Worm (Caenorhabditis elegans): ENCODE data around the gene F55E10.2.

F55E10.2 gene

ce11 chrX:8368210-8368609 lies 27.7 kb downstream of the F55E10.2 start:
- TF ChIP-seq nfya-1 (tag; optimal IDR thresholded peaks at IDR 0.05; ENCODE audit: insufficient read depth) (peak; percentile 86), zag-1 (tag; optimal IDR thresholded peaks at IDR 0.05) (no peak), fkh-2 (tag; optimal IDR thresholded peaks at IDR 0.05) (no peak), nhr-43 (tag; optimal IDR thresholded peaks at IDR 0.05; ENCODE audit: poor library complexity, severe bottlenecking) (no peak), ztf-11 (tag; optimal IDR thresholded peaks at IDR 0.05) (no peak), R02D3.7 (tag; optimal IDR thresholded peaks at IDR 0.05) (peak; percentile 42), lin-15B (tag; optimal IDR thresholded peaks at IDR 0.05) (peak; percentile 64), daf-12 (tag; optimal IDR thresholded peaks at IDR 0.05) (no peak), elt-2 (tag; optimal IDR thresholded peaks at IDR 0.05) (peak; percentile 62), ZK546.5 (tag; optimal IDR thresholded peaks at IDR 0.05) (no peak), egl-27 (tag; optimal IDR thresholded peaks at IDR 0.05) (peak; percentile 3), jun-1 (tag; optimal IDR thresholded peaks at IDR 0.05) (peak; percentile 81), nhr-28 (tag; optimal IDR thresholded peaks at IDR 0.05) (no peak), egl-5 (tag; optimal IDR thresholded peaks at IDR 0.05) (no peak), hmg-11 (tag; optimal IDR thresholded peaks at IDR 0.05) (peak; percentile 56), ama-1 (optimal IDR thresholded peaks at IDR 0.05) (no peak), pqm-1 (tag; optimal IDR thresholded peaks at IDR 0.05) (peak; percentile 82), mml-1 (tag; optimal IDR thresholded peaks at IDR 0.05) (no peak), lin-39 (tag; optimal IDR thresholded peaks at IDR 0.05) (peak; percentile 63), elt-1 (tag; optimal IDR thresholded peaks at IDR 0.05) (no peak), tbx-2 (tag; optimal IDR thresholded peaks at IDR 0.05) (peak; percentile 72), snpc-4 (tag; optimal IDR thresholded peaks at IDR 0.05) (peak; percentile 69), ceh-28 (tag; optimal IDR thresholded peaks at IDR 0.05) (peak; percentile 45), nhr-23 (tag; optimal IDR thresholded peaks at IDR 0.05) (no peak), pha-4 (tag; optimal IDR thresholded peaks at IDR 0.05) (peak; percentile 80), aly-2 (tag; optimal IDR thresholded peaks at IDR 0.05) (no peak), lsy-12 (tag; optimal IDR thresholded peaks at IDR 0.05) (peak; percentile 8)

- no peak for TF ChIP-seq ceh-82 (tag; optimal IDR thresholded peaks at IDR 0.05)
- TF ChIP-seq ceh-16 (tag; optimal IDR thresholded peaks at IDR 0.05), result no peak
- no peak for TF ChIP-seq nfya-1 (tag; optimal IDR thresholded peaks at IDR 0.05; ENCODE audit: insufficient read depth)
- TF ChIP-seq nhr-12 (tag; optimal IDR thresholded peaks at IDR 0.05), result no peak
- TF ChIP-seq ceh-9 (tag; optimal IDR thresholded peaks at IDR 0.05), result no peak
- TF ChIP-seq daf-12 (tag; optimal IDR thresholded peaks at IDR 0.05), result no peak
- no peak for TF ChIP-seq egl-27 (tag; optimal IDR thresholded peaks at IDR 0.05)
- no peak for TF ChIP-seq nhr-43 (tag; optimal IDR thresholded peaks at IDR 0.05; ENCODE audit: poor library complexity, severe bottlenecking)
- TF ChIP-seq fkh-2 (tag; optimal IDR thresholded peaks at IDR 0.05), result no peak
- TF ChIP-seq hmg-11 (tag; optimal IDR thresholded peaks at IDR 0.05), result no peak
- no peak for TF ChIP-seq nhr-67 (tag; optimal IDR thresholded peaks at IDR 0.05)
- no peak for TF ChIP-seq lin-15B (tag; optimal IDR thresholded peaks at IDR 0.05)
- no peak for TF ChIP-seq aly-2 (tag; optimal IDR thresholded peaks at IDR 0.05)
- no peak for TF ChIP-seq nhr-77 (tag; optimal IDR thresholded peaks at IDR 0.05)
- TF ChIP-seq egl-5 (tag; optimal IDR thresholded peaks at IDR 0.05), result no peak
- TF ChIP-seq ceh-28 (tag; optimal IDR thresholded peaks at IDR 0.05), result no peak
- no peak for TF ChIP-seq nhr-11 (tag; optimal IDR thresholded peaks at IDR 0.05)
- no peak for TF ChIP-seq eor-1 (tag; optimal IDR thresholded peaks at IDR 0.05)
These were observed 31.4 kb downstream of the F55E10.2 start, which contains the start of gene nep-15 for ce11 chrX:8371906-8372305. nep-15 (plus strand) TSS chrX:8372206.

DNA sequence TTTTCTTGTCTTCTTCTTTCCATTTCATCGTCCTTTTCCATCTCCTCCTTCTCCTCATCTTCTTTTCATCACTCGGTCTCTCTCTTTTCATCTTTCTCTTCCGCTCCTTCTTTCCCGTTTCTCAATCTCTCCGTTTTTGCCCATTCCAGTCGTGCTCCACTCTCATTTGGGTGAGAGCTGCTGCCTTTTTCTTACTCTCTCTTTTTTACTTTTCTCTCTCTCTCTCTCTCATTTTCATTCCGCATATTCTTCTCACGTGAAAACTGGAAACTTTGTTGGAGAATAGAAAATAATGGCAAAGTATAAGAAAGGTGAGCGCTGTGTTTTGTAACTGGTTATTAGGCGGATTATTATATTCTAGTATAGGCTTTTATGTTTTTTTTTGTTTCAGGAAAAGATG lies 37.8 kb downstream of the F55E10.2 start, which contains the start of gene tbc-18:
tbc-18 (plus strand) TSS at position 246 of the 400 bp plus-strand sequence.
- TF ChIP-seq jun-1 (tag; optimal IDR thresholded peaks at IDR 0.05) (peak; percentile 0), nhr-25 (tag; optimal IDR thresholded peaks at IDR 0.05) (no peak), pqm-1 (tag; optimal IDR thresholded peaks at IDR 0.05) (peak; percentile 4), fkh-10 (GFP tag; optimal IDR thresholded peaks at IDR 0.05) (peak; percentile 68), nfya-1 (tag; optimal IDR thresholded peaks at IDR 0.05; ENCODE audit: insufficient read depth) (peak; percentile 82), unc-39 (tag; optimal IDR thresholded peaks at IDR 0.05) (no peak), hmg-11 (tag; optimal IDR thresholded peaks at IDR 0.05) (peak; percentile 4), egl-27 (tag; optimal IDR thresholded peaks at IDR 0.05) (no peak), skn-1 (tag; optimal IDR thresholded peaks at IDR 0.05) (peak; percentile 54), lin-39 (tag; optimal IDR thresholded peaks at IDR 0.05) (peak; percentile 61)

All from whole organism, L3 larva.